Fruit fly (Drosophila melanogaster) S2 (cell line): Measurements from ENCODE around the gene Arr2.

Source experiments
- CG8478 ChIP-seq: fragments of >200 bp; optimal IDR thresholded peaks from 2 replicates; lab custom pipeline; 2018
- CTCF ChIP-seq, 2 experiments: fragments of >200 bp; optimal IDR thresholded peaks; 2 replicates each; lab custom pipeline; 2018

Arr2 gene

DNA sequence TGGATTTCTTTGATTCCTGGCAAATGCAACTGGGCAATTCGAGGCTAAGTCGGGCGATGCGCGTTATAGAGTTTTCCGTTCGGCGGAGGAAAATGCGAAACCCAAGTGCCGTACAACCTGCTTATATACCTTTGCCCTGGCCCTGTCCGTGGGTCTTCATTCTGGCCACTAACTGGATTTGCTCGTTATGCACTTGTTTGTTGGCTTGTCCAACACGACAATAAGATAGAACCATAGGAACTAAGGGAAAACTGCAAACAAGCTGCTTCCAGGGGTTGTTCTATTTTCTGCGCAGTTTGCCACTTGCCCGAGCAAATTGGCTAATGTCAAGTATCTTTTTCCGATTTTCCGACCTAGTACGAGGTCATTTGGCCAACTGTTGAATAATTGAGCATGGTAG, at the start of gene Arr2:
TSS of gene Arr2 (minus strand) at position 101 of the 400 bp plus-strand sequence.
- TF ChIP-seq CTCF (optimal IDR thresholded peaks at IDR 0.05; lab: Kevin White, UChicago) (no peak), CG8478 (lab: Kevin White, UChicago) (no peak)

DNA sequence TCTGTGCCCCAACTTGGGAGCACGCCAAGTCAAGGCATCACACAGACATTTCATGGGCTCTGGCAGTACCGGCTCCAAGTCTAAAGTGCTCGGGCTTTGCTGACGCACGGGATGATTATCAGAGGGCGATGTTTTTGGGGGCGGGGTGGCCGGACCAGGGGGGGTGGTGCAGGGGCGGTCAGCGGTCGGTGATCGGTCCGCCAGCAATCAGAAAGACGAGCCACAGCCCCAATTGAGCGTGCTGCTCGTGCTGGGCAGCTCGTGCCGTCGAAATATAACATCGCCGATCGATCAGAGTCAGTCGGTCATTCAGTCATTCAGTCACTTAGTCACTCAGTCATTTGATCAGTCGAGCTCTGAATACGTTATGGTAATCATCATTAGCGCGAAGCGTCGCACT, 49.1 kb upstream of the Arr2 start:
- no peak for TF ChIP-seq CG8478 (lab: Kevin White, UChicago)
- TF ChIP-seq CTCF (optimal IDR thresholded peaks at IDR 0.05; lab: Kevin White, UChicago), result no peak

DNA sequence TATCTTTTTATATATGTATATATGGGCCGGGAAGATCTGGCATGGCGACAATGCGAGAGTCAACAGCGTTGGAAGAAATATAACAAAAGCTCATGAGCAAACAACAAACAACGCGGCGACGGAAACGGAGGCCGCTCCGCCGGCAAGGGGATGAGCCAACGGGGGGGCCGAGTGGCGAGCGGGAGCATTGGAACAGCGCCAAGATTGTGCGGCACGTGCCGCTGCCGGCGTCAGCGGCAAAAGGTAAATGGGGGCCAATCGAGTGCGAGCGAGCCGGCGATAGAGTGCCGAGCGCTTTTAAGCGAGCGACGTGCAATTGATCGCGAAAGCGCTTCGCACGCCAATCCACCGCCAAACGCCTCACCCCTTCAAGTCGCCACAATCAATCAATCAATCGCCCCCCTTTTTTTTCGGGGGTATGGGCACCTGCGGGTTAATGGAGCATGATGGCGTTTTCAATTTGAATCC, 47.8 kb upstream of the Arr2 start:
- TF ChIP-seq CG8478 (lab: Kevin White, UChicago) (no peak), CTCF (optimal IDR thresholded peaks at IDR 0.05; lab: Kevin White, UChicago) (no peak)

DNA sequence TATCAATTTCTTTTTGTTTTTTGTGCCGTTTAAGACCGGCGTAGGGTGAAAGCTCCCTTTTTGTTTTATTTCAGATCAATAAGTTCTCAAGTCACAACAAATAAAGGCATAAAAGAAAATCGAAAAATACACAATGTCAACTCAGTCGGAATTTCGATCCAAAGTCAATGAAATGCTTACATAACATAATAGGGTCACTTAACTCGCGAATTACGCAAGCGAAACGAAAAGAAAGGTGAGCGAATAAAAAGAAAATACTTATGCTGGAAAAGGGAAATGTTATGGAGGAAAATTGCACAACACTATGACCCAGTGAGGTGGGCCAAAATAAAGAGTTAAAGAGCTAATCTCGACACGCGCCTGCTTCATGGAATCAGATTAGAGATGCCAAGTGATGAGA, 47.2 kb upstream of the Arr2 start:
- no peak for TF ChIP-seq CTCF (optimal IDR thresholded peaks at IDR 0.05; lab: Kevin White, UChicago)
- TF ChIP-seq CG8478 (lab: Kevin White, UChicago), result no peak

DNA sequence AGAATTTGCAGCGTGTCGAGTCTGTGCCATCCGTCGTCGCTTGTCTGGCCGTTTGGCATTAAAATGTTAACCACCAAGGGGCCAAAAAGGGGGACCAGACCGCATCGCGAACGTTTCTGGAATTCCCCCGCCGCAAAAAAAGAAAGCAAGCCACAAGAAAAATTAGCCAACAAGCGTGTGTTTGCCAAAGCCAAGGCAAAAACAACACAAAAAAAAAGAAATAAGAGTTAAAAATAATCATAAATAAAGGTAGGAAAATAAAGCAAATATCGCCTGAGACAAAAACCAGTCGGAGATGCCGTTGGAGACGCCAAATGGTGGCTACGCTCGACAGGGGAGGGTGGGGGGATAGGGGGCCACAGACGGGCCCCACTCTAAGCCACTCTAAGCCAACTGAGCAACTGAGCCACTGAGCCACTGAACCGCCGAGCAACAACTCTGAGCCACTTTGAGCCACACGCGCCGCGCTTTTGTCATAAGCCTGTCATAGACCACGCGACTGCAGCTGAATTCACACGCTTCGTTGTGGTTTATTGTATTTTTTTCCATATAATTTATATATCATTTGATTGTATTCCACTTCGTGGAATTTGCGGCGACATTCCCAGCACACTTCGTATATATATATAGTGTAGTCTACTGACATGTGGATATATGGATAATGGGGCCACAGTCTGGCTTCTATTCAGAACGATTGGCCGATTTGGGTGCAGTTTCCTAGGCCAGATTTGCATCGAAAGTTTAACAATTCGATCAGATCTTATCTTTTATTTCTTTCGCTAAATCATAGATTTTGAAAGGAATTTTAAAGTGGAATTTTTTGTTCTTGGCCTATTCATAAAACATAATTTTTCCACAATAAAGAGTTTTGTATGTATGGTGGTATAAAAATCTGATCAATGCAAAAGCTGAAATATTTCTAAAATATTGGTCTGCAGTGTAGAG, 45.1 kb upstream of the Arr2 start:
- TF ChIP-seq CTCF (optimal IDR thresholded peaks at IDR 0.05; lab: Kevin White, UChicago) (no peak), CG8478 (lab: Kevin White, UChicago) (no peak)

DNA sequence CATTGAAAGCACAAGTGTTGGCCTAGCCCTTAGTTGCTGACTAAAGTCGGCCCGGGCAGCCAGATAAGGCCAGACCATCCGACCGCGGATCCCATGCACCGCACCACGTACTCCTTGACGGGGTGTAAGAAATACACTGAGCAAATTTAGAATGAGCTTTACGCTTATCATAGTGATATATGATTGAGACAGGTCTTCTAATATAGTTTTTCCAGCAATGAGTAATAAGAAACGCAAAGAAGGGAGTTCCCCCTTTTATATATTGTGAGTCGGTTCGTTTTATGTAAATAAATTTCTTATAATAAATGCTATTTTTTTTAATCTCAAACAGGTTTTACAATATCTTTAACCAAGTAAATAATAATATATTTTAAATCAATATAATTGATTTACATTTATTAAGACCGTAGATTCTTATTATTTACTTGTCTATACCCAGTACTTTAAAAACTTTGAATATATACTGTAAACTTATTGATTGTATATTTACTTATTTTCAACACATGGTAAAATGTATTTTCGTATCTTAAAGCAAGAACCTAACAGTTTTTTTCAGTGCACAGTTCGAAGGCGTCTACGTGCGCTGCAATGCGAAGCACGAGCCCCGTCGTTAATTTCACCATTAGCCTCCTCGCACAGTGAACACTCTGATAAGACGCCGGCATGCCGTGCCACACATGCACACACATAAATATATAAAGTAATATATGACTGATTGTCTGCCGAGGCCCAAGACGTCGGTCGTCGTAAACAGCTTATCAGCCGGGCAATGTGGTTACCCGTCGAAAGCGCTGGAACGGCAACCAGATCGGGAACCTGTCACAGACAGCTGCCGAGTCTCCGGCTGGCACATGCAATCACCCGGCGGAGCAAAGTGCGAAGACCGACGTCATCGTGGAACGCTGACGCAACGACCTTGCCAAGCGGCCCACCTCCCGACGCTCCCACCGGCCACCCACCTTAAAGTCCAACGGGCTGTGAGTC, 43.4 kb upstream of the Arr2 start:
- TF ChIP-seq CG8478 (lab: Kevin White, UChicago) (no peak), CTCF (optimal IDR thresholded peaks at IDR 0.05; lab: Kevin White, UChicago) (no peak)

DNA sequence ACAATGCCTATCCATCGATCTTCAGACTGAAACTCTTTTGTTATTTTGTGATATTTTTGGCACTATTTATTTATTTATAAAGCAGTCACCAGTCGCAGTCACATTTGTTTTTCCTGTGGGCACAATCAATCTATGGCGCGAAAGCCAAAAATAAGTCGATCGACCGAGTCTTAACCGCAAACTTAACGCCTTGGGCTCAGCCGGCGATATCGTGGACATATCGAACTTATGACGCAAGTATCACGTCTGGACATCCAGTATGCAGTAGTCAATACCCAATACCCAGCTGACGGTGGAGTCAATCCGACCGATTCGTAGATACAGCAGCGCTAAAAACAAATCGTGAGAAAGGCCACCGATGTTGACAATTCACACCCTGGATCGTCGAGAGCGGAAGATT, 41.9 kb upstream of the Arr2 start:
- TF ChIP-seq CG8478 (lab: Kevin White, UChicago), result no peak
- TF ChIP-seq CTCF (optimal IDR thresholded peaks at IDR 0.05; lab: Kevin White, UChicago), result no peak

DNA sequence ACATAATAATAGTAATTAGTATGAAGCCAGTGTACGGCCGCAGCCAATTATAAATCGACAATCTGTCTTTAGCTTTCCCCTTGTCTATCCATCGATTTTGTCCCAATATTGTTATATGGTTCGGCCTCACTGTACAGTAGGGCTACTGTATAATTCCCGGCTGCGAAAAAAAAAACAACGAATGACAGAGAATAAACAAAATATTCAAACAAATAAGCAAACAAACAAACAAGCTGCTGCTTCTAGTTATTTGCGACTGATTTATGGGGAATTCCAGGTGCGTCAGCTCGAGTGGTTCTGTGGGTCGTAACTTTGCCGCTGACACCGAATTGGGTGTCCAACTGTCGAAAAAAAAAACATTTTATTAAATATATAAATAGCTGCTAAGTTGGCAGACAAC, 40.9 kb upstream of the Arr2 start:
- no peak for TF ChIP-seq CG8478 (lab: Kevin White, UChicago)
- TF ChIP-seq CTCF (optimal IDR thresholded peaks at IDR 0.05; lab: Kevin White, UChicago), result no peak

DNA sequence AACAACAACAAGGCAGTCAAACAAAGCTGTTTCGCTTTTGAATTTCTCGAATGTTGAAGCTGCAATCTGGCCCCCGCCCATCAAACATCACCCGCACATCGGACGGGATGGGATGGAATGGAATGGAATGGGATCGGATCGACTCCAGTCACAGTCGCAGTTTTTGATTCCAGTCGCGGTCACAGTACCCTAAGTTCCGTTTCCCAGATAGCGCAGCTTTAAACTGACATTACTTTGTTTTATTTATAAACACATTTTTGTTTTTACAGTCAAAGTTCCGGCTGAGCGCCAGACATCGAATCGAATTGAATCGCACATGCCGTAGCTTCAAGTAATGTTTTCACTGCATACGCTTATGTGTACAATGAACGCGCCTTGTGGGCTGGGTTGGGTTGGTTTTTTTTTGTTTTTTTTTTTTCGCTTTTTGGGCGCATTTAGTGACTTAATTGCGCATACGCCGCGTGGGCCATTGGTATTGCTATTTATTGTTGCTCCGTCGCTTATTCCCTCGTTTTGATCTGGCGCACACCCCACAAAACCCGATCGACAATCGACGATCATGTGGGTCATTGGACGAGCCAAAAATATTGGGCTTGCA, 40.1 kb upstream of the Arr2 start:
- TF ChIP-seq CTCF (optimal IDR thresholded peaks at IDR 0.05; lab: Kevin White, UChicago), result no peak
- TF ChIP-seq CG8478 (lab: Kevin White, UChicago), result no peak

DNA sequence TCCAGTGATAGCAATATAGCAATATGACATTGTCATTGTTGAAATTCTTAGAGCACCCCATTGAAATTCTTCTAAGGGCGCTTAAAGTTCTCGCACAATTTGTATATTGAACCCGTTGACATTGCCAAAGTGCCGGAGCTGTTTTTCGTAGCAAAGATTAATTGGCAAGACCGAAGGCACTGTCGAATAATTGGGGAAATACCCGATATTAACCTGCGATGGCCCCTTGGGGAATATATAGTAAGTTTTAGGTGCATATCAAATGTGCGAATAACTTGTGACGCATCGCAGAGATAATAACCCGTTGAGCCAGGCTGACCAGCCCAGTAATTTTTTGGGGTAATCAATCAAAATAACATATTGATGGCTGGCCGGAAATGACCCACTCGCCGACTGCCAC, 37.9 kb upstream of the Arr2 start:
- TF ChIP-seq CTCF (optimal IDR thresholded peaks at IDR 0.05; lab: Kevin White, UChicago) (no peak), CG8478 (lab: Kevin White, UChicago) (no peak)

DNA sequence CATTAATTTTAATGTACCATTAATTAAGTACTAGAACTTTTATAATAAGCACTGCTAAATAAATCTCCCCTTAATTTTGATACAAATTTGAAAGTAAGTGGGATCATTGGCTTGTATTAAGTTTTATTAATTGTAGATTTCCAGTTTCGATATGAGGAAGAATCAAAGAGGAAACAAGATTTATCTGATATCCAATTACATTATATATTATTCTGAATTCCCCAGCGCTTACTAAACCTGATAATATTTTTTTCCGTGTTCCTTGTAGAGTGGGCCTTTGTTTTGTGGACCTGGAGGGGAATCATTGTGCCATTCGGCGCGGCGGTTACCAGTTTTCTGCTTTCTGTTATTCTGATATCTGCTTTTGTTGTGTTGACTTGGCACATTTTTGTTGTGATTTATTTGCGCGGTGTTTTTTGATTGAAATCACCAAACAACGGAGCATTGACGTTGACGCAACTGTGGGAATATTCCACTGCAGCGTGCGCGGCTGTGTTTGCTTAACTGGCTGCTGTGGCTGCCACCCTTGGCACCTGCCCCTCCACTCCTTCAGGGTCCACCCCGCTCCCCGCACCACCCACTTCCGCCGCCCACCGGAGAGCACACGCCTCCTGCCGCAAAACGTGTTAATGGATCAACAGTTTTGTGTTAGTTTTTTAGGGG, 35.8 kb upstream of the Arr2 start:
- TF ChIP-seq CTCF (optimal IDR thresholded peaks at IDR 0.05; lab: Kevin White, UChicago) (no peak), CG8478 (lab: Kevin White, UChicago) (no peak)

DNA sequence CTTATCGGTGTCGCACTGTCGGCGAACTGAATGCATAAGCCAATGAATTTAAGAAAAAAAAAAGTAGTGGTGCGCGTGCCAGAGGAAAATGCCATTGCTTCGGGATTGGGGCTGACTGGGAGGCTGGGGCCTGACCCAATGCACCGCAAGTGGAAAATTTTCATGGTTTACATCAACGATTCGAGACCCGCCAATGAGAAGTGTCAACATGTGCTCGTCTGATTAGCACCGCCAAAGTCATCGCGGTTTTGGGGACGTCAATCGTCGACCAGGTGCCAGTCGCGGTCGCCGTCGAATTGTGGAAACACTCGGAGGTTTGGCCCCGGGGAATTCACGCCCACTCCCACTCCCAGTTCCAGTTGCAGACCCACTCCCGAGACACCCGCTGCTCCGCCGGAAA, 35.0 kb upstream of the Arr2 start:
- TF ChIP-seq CTCF (optimal IDR thresholded peaks at IDR 0.05; lab: Kevin White, UChicago) (no peak), CG8478 (lab: Kevin White, UChicago) (no peak)

DNA sequence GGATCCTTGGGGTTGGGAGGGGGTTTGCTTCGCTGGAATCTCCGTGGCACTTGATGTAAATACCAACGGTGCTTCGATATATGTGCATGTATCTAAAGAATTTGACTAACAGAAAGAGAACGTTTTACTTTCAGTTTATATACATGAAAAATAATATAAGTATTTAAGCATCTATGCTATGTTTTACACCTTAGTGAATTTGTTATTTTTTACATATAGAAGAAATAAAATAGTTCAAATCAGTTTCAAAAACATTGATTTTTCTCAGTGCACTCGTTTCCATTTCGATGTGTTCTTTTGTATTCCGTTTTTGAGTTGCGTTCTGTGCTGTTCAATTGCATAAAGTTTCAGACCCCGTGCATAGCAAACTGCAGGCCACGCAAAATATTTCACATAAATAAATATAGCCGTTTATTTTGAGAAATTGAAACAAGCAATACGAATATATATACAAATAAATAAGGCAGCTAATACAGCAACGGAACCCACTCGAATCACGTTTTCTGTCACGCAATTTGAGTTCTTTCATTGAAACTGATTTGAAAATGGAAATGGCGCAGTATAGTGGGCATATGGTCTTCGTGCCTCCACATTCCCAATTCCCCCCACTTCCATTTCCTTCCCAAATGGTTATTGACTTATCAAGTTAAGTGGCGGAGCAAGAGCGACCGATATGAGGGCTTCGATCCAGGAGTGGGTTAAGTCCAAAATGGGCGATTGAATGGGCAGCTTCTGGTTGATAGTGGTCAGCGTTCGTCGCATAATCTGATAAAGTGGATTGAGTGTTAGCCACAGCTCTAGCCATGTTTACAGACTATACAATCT, 34.0 kb upstream of the Arr2 start:
- TF ChIP-seq CTCF (optimal IDR thresholded peaks at IDR 0.05; lab: Kevin White, UChicago) (no peak), CG8478 (lab: Kevin White, UChicago) (no peak)
